3 fruit fly cellular contexts compared by ENCODE assay signal in genomic region chr3L:16233850-16234494, dm6.
A peak's percentile ranks its signal among the peaks of the same experiment; 100 is the strongest.
TF ChIP-seq lines count a peak whose summit lies in the region.

No protein-coding gene starts in this region.

TF ChIP-seq in whole organism, adult, 20 proteins besides CTCF, POLR2A, EP300 and RAD21 (continued from another document):
- peak; percentile 89 for TF ChIP-seq kay (GFP tag; lab: Kevin White, UChicago; ENCODE audit: borderline replicate concordance)
- TF ChIP-seq tj (GFP tag; optimal IDR thresholded peaks at IDR 0.05; lab: Kevin White, UChicago), result peak; percentile 79
TF ChIP-seq in whole organism, adult: peak in this region for 13.

TF ChIP-seq in whole organism, embryonic, 481 proteins besides CTCF, POLR2A, EP300 and RAD21 (continued from another document):
- TF ChIP-seq CG34376 (GFP tag; optimal IDR thresholded peaks at IDR 0.05; lab: Kevin White, UChicago), result peak; percentile 17
- TF ChIP-seq Dref (GFP tag; IDR thresholded peaks at IDR 0.05; lab: Robert Waterston, UW), result peak; percentile 50
- no peak for TF ChIP-seq CG7372 (GFP tag; IDR thresholded peaks at IDR 0.05; lab: Robert Waterston, UW)

TF ChIP-seq in whole organism, prepupa, 60 proteins besides CTCF, POLR2A, EP300 and RAD21 (continued from another document):
- TF ChIP-seq dsx (GFP tag; optimal IDR thresholded peaks at IDR 0.05; lab: Kevin White, UChicago; ENCODE audit: poor library complexity, severe bottlenecking) (peak; percentile 56), Sox15 (GFP tag; optimal IDR thresholded peaks at IDR 0.05; lab: Kevin White, UChicago) (no peak), CG11762 (GFP tag; optimal IDR thresholded peaks at IDR 0.05; lab: Kevin White, UChicago; ENCODE audit: insufficient read depth) (no peak), Sox14 (GFP tag; optimal IDR thresholded peaks at IDR 0.05; lab: Kevin White, UChicago) (peak; percentile 38)
